Fruit fly (Drosophila melanogaster) whole organism, embryonic: ENCODE results near the gene msn.
A peak's percentile ranks its signal among the peaks of the same experiment; 100 is the strongest.

Source experiments
- Blimp-1 ChIP-seq: fragments of 200-800 bp; sonication (Bioruptor generic); optimal IDR thresholded peaks from 3 replicates; lab custom pipeline; 2018; ENCODE audit warnings: missing biosample characterization, missing genetic modification characterization, mild to moderate bottlenecking, moderate library complexity, missing genetic modification reagents
- CG10565 ChIP-seq: fragments of 200-800 bp; sonication (Bioruptor generic); optimal IDR thresholded peaks from 3 replicates; lab custom pipeline; 2016; ENCODE audit warnings: missing biosample characterization, mild to moderate bottlenecking, missing genetic modification characterization
- CG11247 ChIP-seq: fragments of 200-800 bp; sonication (Bioruptor generic); IDR thresholded peaks from 2 replicates; pipeline ENCODE4 v1.3.6; 2022; ENCODE audit warnings: missing biosample characterization, missing genetic modification characterization
- CG11456 ChIP-seq: fragments of 200-800 bp; sonication (Bioruptor generic); IDR thresholded peaks from 3 replicates; pipeline ENCODE4 v1.3.6; 2022; ENCODE audit warnings: missing biosample characterization, missing genetic modification characterization
- CG12299 ChIP-seq: fragments of 200-800 bp; sonication (Bioruptor generic); optimal IDR thresholded peaks from 2 replicates; lab custom pipeline; 2018; ENCODE audit warnings: missing biosample characterization, mild to moderate bottlenecking, missing genetic modification characterization
- CG1602 ChIP-seq: fragments of 200-800 bp; sonication (Bioruptor generic); optimal IDR thresholded peaks from 3 replicates; lab custom pipeline; 2016; ENCODE audit warnings: missing biosample characterization, missing genetic modification characterization
- CG17359 ChIP-seq: fragments of 200-800 bp; sonication (Bioruptor generic); optimal IDR thresholded peaks from 3 replicates; lab custom pipeline; 2018; ENCODE audit warnings: missing biosample characterization, mild to moderate bottlenecking, missing genetic modification characterization, moderate library complexity
- CG18262 ChIP-seq: fragments of 200-800 bp; optimal IDR thresholded peaks from 3 replicates; lab custom pipeline; 2019; ENCODE audit warnings: missing biosample characterization, mild to moderate bottlenecking, missing genetic modification characterization, moderate library complexity
- CG18599 ChIP-seq: fragments of 200-800 bp; sonication (Bioruptor generic); optimal IDR thresholded peaks from 3 replicates; lab custom pipeline; 2017; ENCODE audit warnings: missing biosample characterization, missing genetic modification characterization, mild to moderate bottlenecking, moderate library complexity, missing genetic modification reagents
- CG2678 ChIP-seq: fragments of 200-800 bp; sonication (Bioruptor generic); optimal IDR thresholded peaks from 3 replicates; lab custom pipeline; 2019; ENCODE audit warnings: missing biosample characterization, mild to moderate bottlenecking, missing genetic modification characterization, moderate library complexity
- CG3065 ChIP-seq: fragments of 200-800 bp; sonication (Bioruptor generic); optimal IDR thresholded peaks from 2 replicates; lab custom pipeline; 2016; ENCODE audit warnings: missing biosample characterization, missing genetic modification characterization
- CG31365 ChIP-seq: fragments of 200-800 bp; sonication (Bioruptor generic); optimal IDR thresholded peaks from 2 replicates; lab custom pipeline; 2018; ENCODE audit warnings: missing biosample characterization, mild to moderate bottlenecking, missing genetic modification characterization
- CG33213 ChIP-seq: fragments of 200-800 bp; sonication (Bioruptor generic); optimal IDR thresholded peaks from 3 replicates; lab custom pipeline; 2016; ENCODE audit warnings: missing biosample characterization, missing genetic modification characterization
- CG3407 ChIP-seq: fragments of 200-800 bp; sonication (Bioruptor generic); optimal IDR thresholded peaks from 2 replicates; lab custom pipeline; 2018; ENCODE audit warnings: missing biosample characterization, mild to moderate bottlenecking, missing genetic modification characterization
- CG5953 ChIP-seq: fragments of 200-800 bp; sonication (Bioruptor generic); IDR thresholded peaks from 2 replicates; pipeline ENCODE4 v1.3.6; 2022; ENCODE audit warnings: missing biosample characterization, missing genetic modification characterization
- CG8290 ChIP-seq, 3 experiments: fragments of 200-800 bp; sonication (Bioruptor generic); optimal IDR thresholded peaks; 2 replicates each; lab custom pipeline; 2016 to 2019; ENCODE audit warnings: missing biosample characterization in 3 of 3, missing genetic modification characterization in 3 of 3, mild to moderate bottlenecking in 2 of 3, moderate library complexity in 1 of 3
- CG8388 ChIP-seq: fragments of 200-800 bp; sonication (Bioruptor generic); optimal IDR thresholded peaks from 2 replicates; lab custom pipeline; 2019; ENCODE audit warnings: missing biosample characterization, mild to moderate bottlenecking, missing genetic modification characterization, moderate library complexity
- CG9727 ChIP-seq: fragments of 200-800 bp; sonication (Bioruptor generic); optimal IDR thresholded peaks from 3 replicates; lab custom pipeline; 2017; ENCODE audit warnings: missing biosample characterization, mild to moderate bottlenecking, missing genetic modification characterization
- CG9797 ChIP-seq: fragments of 200-800 bp; sonication (Bioruptor generic); optimal IDR thresholded peaks from 3 replicates; lab custom pipeline; 2018; ENCODE audit warnings: missing biosample characterization, mild to moderate bottlenecking, missing genetic modification characterization
- CTCF ChIP-seq: fragments of 200-800 bp; sonication (Bioruptor generic); optimal IDR thresholded peaks from 2 replicates; lab custom pipeline; 2017; ENCODE audit warnings: missing biosample characterization, mild to moderate bottlenecking, missing genetic modification characterization, moderate library complexity
- CoRest ChIP-seq: fragments of 200-800 bp; sonication (Bioruptor generic); optimal IDR thresholded peaks from 3 replicates; lab custom pipeline; 2018; ENCODE audit warnings: missing biosample characterization, mild to moderate bottlenecking, missing genetic modification characterization, moderate library complexity
- Dbx ChIP-seq: fragments of 200-800 bp; sonication (Bioruptor generic); IDR thresholded peaks from 3 replicates; pipeline ENCODE4 v1.3.6; 2022; ENCODE audit warnings: missing biosample characterization, missing genetic modification characterization
- Dfd ChIP-seq, 2 experiments: fragments of >200 bp; optimal IDR thresholded peaks; 2 replicates each; lab custom pipeline; 2017; ENCODE audit warnings: missing biosample characterization in 2 of 2, missing genetic modification characterization in 2 of 2
- E2f1 ChIP-seq: fragments of 200-800 bp; sonication (Bioruptor generic); IDR thresholded peaks from 2 replicates; pipeline ENCODE4 v1.3.6; 2022; ENCODE audit warnings: missing biosample characterization, missing genetic modification characterization
- ERR ChIP-seq: fragments of 200-800 bp; sonication (Bioruptor generic); optimal IDR thresholded peaks from 2 replicates; lab custom pipeline; 2016; ENCODE audit warnings: missing biosample characterization, missing genetic modification characterization
- Eip74EF ChIP-seq, 2 experiments: fragments of 200-800 bp in 1 of 2; fragments of >200 bp in 1 of 2; sonication (Bioruptor generic) in 1 of 2; optimal IDR thresholded peaks; 2 replicates each; lab custom pipeline; 2017 to 2019; ENCODE audit warnings: missing biosample characterization in 2 of 2, missing genetic modification characterization in 2 of 2, mild to moderate bottlenecking in 1 of 2, moderate library complexity in 1 of 2
- Ets97D ChIP-seq: fragments of 200-800 bp; sonication (Bioruptor generic); optimal IDR thresholded peaks from 3 replicates; lab custom pipeline; 2016; ENCODE audit warnings: missing biosample characterization, missing genetic modification characterization
- Fer2 ChIP-seq: fragments of 200-800 bp; sonication (Bioruptor generic); optimal IDR thresholded peaks from 2 replicates; lab custom pipeline; 2018; ENCODE audit warnings: missing biosample characterization, mild to moderate bottlenecking, missing genetic modification characterization, moderate library complexity
- Hmr ChIP-seq: fragments of 200-800 bp; sonication (Bioruptor generic); optimal IDR thresholded peaks from 3 replicates; lab custom pipeline; 2017; ENCODE audit warnings: mild to moderate bottlenecking, missing biosample characterization, missing genetic modification reagents, missing genetic modification characterization
- Hr3 ChIP-seq: fragments of 200-800 bp; sonication (Bioruptor generic); optimal IDR thresholded peaks from 3 replicates; lab custom pipeline; 2016; ENCODE audit warnings: missing biosample characterization, missing genetic modification characterization
- Ptx1 ChIP-seq: fragments of 200-800 bp; sonication (Bioruptor generic); IDR thresholded peaks from 2 replicates; pipeline ENCODE4 v1.3.6; 2022; ENCODE audit warnings: missing biosample characterization, missing genetic modification characterization
- Side ChIP-seq: fragments of 200-800 bp; sonication (Bioruptor generic); optimal IDR thresholded peaks from 2 replicates; lab custom pipeline; 2016; ENCODE audit warnings: missing biosample characterization, missing genetic modification characterization
- Sry-β ChIP-seq: fragments of 200-800 bp; sonication (Bioruptor generic); optimal IDR thresholded peaks from 2 replicates; lab custom pipeline; 2018; ENCODE audit warnings: missing biosample characterization, mild to moderate bottlenecking, missing genetic modification characterization, moderate library complexity
- ab ChIP-seq: fragments of 200-800 bp; sonication (Bioruptor generic); optimal IDR thresholded peaks from 2 replicates; lab custom pipeline; 2016; ENCODE audit warnings: missing biosample characterization, missing genetic modification characterization
- abd-A ChIP-seq: fragments of 200-800 bp; sonication (Bioruptor generic); optimal IDR thresholded peaks from 3 replicates; lab custom pipeline; 2019; ENCODE audit warnings: missing biosample characterization, mild to moderate bottlenecking, missing genetic modification characterization, moderate library complexity
- al ChIP-seq: fragments of 200-800 bp; sonication (Bioruptor generic); IDR thresholded peaks from 2 replicates; pipeline ENCODE4 v1.3.6; 2022; ENCODE audit warnings: missing biosample characterization, missing genetic modification characterization
- ase ChIP-seq: fragments of 200-800 bp; sonication (Bioruptor generic); IDR thresholded peaks from 3 replicates; pipeline ENCODE4 v1.3.6; 2022; ENCODE audit warnings: missing biosample characterization, missing genetic modification characterization
- cas ChIP-seq: fragments of 200-800 bp; sonication (Bioruptor generic); IDR thresholded peaks from 2 replicates; pipeline ENCODE4 v1.3.6; 2022; ENCODE audit warnings: missing biosample characterization, missing genetic modification characterization
- disco-r ChIP-seq: fragments of 200-800 bp; sonication (Bioruptor generic); optimal IDR thresholded peaks from 2 replicates; lab custom pipeline; 2016; ENCODE audit warnings: missing biosample characterization, missing genetic modification characterization
- ems ChIP-seq: fragments of 200-800 bp; sonication (Bioruptor generic); optimal IDR thresholded peaks from 3 replicates; lab custom pipeline; 2016; ENCODE audit warnings: missing biosample characterization, missing genetic modification characterization
- gfzf ChIP-seq: fragments of 200-800 bp; sonication (Bioruptor generic); optimal IDR thresholded peaks from 2 replicates; lab custom pipeline; 2016; ENCODE audit warnings: missing biosample characterization, mild to moderate bottlenecking, missing genetic modification characterization, moderate library complexity
- hb ChIP-seq: fragments of 200-800 bp; sonication (Bioruptor generic); IDR thresholded peaks from 3 replicates; pipeline ENCODE4 v1.3.6; 2022; ENCODE audit warnings: missing biosample characterization, missing genetic modification characterization; ENCODE audit not compliant: partially characterized antibody
- hkb ChIP-seq, 2 experiments: fragments of 200-800 bp in 1 of 2; fragments of >200 bp in 1 of 2; sonication (Bioruptor generic) in 1 of 2; IDR thresholded peaks in 1 of 2; optimal IDR thresholded peaks in 1 of 2; 2 replicates each; pipeline versions ENCODE4 v1.3.6 to Lab custom; 2017 to 2022; ENCODE audit warnings: missing biosample characterization in 1 of 2, missing genetic modification characterization in 1 of 2
- pnt ChIP-seq: fragments of 200-800 bp; sonication (Bioruptor generic); optimal IDR thresholded peaks from 3 replicates; lab custom pipeline; 2016; ENCODE audit warnings: missing biosample characterization, missing genetic modification characterization
- prd ChIP-seq, 3 experiments: fragments of >200 bp in 2 of 3; fragments of 200-800 bp in 1 of 3; sonication (Bioruptor generic) in 1 of 3; optimal IDR thresholded peaks in 2 of 3; IDR thresholded peaks in 1 of 3; 2 replicates in 2 of 3; 3 replicates in 1 of 3; pipeline versions ENCODE4 v1.3.6 to Lab custom; 2017 to 2022; ENCODE audit warnings: missing biosample characterization in 1 of 3, missing genetic modification characterization in 1 of 3
- pum ChIP-seq: fragments of 200-800 bp; sonication (Bioruptor generic); optimal IDR thresholded peaks from 2 replicates; lab custom pipeline; 2016; ENCODE audit warnings: missing biosample characterization, missing genetic modification characterization
- stc ChIP-seq: fragments of 200-800 bp; sonication (Bioruptor generic); IDR thresholded peaks from 2 replicates; pipeline ENCODE4 v1.3.6; 2022; ENCODE audit warnings: missing biosample characterization, missing genetic modification characterization
- trem ChIP-seq: fragments of 200-800 bp; optimal IDR thresholded peaks from 3 replicates; lab custom pipeline; 2019; ENCODE audit warnings: missing biosample characterization, mild to moderate bottlenecking, missing genetic modification characterization, moderate library complexity
- wor ChIP-seq: fragments of 200-800 bp; sonication (Bioruptor generic); IDR thresholded peaks from 2 replicates; pipeline ENCODE4 v1.3.6; 2022; ENCODE audit warnings: missing biosample characterization, missing genetic modification characterization
- yki ChIP-seq: fragments of >200 bp; optimal IDR thresholded peaks from 3 replicates; lab custom pipeline; 2018

msn gene

DNA sequence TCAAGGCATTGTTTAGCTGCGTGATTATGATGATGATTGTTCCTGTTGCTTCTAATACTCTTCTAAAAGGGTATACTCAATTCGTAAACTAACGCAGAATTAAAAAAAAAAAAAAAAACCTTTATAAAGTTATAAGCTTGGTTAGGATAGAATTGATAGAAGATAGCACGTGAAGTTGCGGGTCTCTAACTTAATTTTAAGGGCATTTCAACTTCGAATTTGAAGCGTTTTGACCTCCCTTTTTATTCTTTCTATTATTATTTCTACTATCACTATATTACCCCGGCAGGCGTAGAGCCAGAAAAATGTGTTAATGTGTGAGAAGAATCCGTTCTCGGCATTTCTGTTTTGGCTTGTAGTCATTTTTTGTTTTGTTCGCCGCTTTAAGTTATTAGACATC lies 7.6 kb downstream of the msn start (continued):
- TF ChIP-seq pum, result peak; percentile 50
- peak; percentile 64 for TF ChIP-seq Hr3 (GFP tag; lab: Kevin White, UChicago)
- TF ChIP-seq CoRest, result peak; percentile 76
- TF ChIP-seq wor (GFP tag; lab: Robert Waterston, UW), result peak; percentile 53; the same call in 1 of the 2 replicates
- no peak for TF ChIP-seq yki (lab: Kevin White, UChicago)
- peak; percentile 40; the same call in 1 of the 2 replicates for TF ChIP-seq al (GFP tag; lab: Robert Waterston, UW)
- peak; percentile 83 for TF ChIP-seq Blimp-1 (GFP tag; lab: Kevin White, UChicago)
- no peak for TF ChIP-seq hb
- no peak for TF ChIP-seq hkb (optimal IDR thresholded peaks at IDR 0.05; lab: Kevin White, UChicago)
- TF ChIP-seq hkb (GFP tag; IDR thresholded peaks at IDR 0.05; lab: Robert Waterston, UW), result peak; percentile 65
- no peak for TF ChIP-seq abd-A (tag; lab: Kevin White, UChicago)
- no peak for TF ChIP-seq CG3065 (GFP tag; lab: Kevin White, UChicago)
- TF ChIP-seq pnt (GFP tag; lab: Kevin White, UChicago), result peak; percentile 14
- peak; percentile 10 for TF ChIP-seq ERR (GFP tag; lab: Kevin White, UChicago)
- peak; percentile 26 for TF ChIP-seq CG33213 (GFP tag; lab: Kevin White, UChicago)
- TF ChIP-seq Ets97D (GFP tag; lab: Kevin White, UChicago), result peak; percentile 24
- TF ChIP-seq ab (GFP tag; lab: Kevin White, UChicago), result no peak
- no peak for TF ChIP-seq Fer2 (tag; lab: Kevin White, UChicago)
- TF ChIP-seq ems (GFP tag; lab: Kevin White, UChicago), result peak; percentile 48
- peak; percentile 44 for TF ChIP-seq Hmr (GFP tag; lab: Kevin White, UChicago)
- peak in 1 of 2 experiments; percentile 44 for TF ChIP-seq Eip74EF (GFP tag; optimal IDR thresholded peaks at IDR 0.05; lab: Kevin White, UChicago)
- TF ChIP-seq CG18599 (GFP tag; lab: Kevin White, UChicago), result peak; percentile 56
- TF ChIP-seq CG8290 (GFP tag; optimal IDR thresholded peaks at IDR 0.05; lab: Kevin White, UChicago), result peak; percentile 39
- no peak for TF ChIP-seq CG8290 (tag; optimal IDR thresholded peaks at IDR 0.05; lab: Kevin White, UChicago)
- peak; percentile 52 for TF ChIP-seq E2f1 (GFP tag; lab: Robert Waterston, UW)
- TF ChIP-seq CG1602 (GFP tag; lab: Kevin White, UChicago), result peak; percentile 25
- TF ChIP-seq trem (tag; lab: Kevin White, UChicago), result peak; percentile 44
- no peak for TF ChIP-seq Dbx
- no peak for TF ChIP-seq CG9797 (GFP tag; lab: Kevin White, UChicago)
- no peak for TF ChIP-seq disco-r (GFP tag; lab: Kevin White, UChicago)
- TF ChIP-seq CG31365 (tag; lab: Kevin White, UChicago), result no peak
- TF ChIP-seq CG18262 (tag; lab: Kevin White, UChicago), result peak; percentile 79
- TF ChIP-seq CG5953 (GFP tag; lab: Robert Waterston, UW), result peak; percentile 57
- peak; percentile 33 for TF ChIP-seq CG3407
- TF ChIP-seq prd (optimal IDR thresholded peaks at IDR 0.05; lab: Kevin White, UChicago), result no peak
- TF ChIP-seq prd (GFP tag; IDR thresholded peaks at IDR 0.05; lab: Robert Waterston, UW), result peak; percentile 47; the same call in 2 of the 3 replicates
- peak; percentile 64 for TF ChIP-seq CG8388 (GFP tag; lab: Kevin White, UChicago)
- TF ChIP-seq Ptx1 (GFP tag; lab: Robert Waterston, UW), result peak; percentile 66
- peak; percentile 15 for TF ChIP-seq Side (GFP tag; lab: Kevin White, UChicago)
- TF ChIP-seq Dfd (GFP tag; optimal IDR thresholded peaks at IDR 0.05; lab: Kevin White, UChicago), result no peak
- no peak for TF ChIP-seq ase
- TF ChIP-seq CG2678, result peak; percentile 78
- no peak for TF ChIP-seq CG10565 (GFP tag; lab: Kevin White, UChicago)
- TF ChIP-seq CG12299 (tag; lab: Kevin White, UChicago), result no peak
- no peak for TF ChIP-seq gfzf (GFP tag; lab: Kevin White, UChicago)
- no peak for TF ChIP-seq CTCF (GFP tag; lab: Kevin White, UChicago)
- peak; percentile 59 for TF ChIP-seq CG9727
- TF ChIP-seq Sry-β, result no peak
- peak; percentile 56 for TF ChIP-seq CG11247 (GFP tag; lab: Robert Waterston, UW)
- peak; percentile 54; the same call in 1 of the 3 replicates for TF ChIP-seq CG11456 (GFP tag; lab: Robert Waterston, UW)
- 0 out of 2 replicates have a peak, but pooled peaks have one; percentile 38 for TF ChIP-seq stc (GFP tag; lab: Robert Waterston, UW)
- TF ChIP-seq cas, result no peak
- peak; percentile 76 for TF ChIP-seq CG17359 (tag; lab: Kevin White, UChicago)
